Worm (Caenorhabditis elegans): ENCODE data around the gene col-81.

The col-81 gene

DNA sequence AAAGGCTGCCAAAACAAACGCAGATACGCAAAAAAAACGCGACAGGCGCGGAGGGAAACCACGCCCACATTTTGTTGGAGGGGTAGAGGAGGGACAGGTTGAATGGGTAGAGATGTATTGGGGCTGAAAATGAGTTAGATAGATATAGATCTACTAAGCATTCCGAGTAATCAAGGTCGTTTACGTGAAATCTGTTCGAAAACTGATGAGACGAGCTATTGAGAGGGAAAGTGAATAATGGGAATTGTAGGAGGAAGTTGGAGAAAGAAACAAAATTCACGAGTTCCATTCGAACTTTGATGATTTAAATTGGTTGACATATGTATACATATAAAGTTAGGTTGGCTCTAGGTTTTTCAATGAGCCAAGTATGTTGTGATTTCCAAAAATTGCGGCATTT is 3.3 kb upstream of the col-81 start:
- TF ChIP-seq tab-1 (GFP tag; IDR thresholded peaks at IDR 0.05) (no peak), klf-2 (GFP tag; conservative IDR thresholded peaks at IDR 0.05) (no peak), flt-1 (GFP tag; IDR thresholded peaks at IDR 0.05) (no peak), med-1 (GFP tag; optimal IDR thresholded peaks at IDR 0.05; ENCODE audit: insufficient read depth) (no peak), ref-1 (GFP tag; conservative IDR thresholded peaks at IDR 0.05) (no peak), ztf-23 (GFP tag; IDR thresholded peaks at IDR 0.05) (no peak), ztf-29 (GFP tag; IDR thresholded peaks at IDR 0.05) (no peak), T22C8.4 (GFP tag; IDR thresholded peaks at IDR 0.05) (no peak), cog-1 (tag; optimal IDR thresholded peaks at IDR 0.05) (no peak)

DNA sequence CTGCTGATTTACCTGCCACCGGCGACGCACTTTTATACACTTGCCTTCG is 3.1 kb upstream of the col-81 start, which contains the start of gene ram-2:
ram-2 (minus strand) TSS at position 47 of the 49 bp plus-strand sequence.
- TF ChIP-seq T22C8.4 (GFP tag; IDR thresholded peaks at IDR 0.05) (no peak), flt-1 (GFP tag; IDR thresholded peaks at IDR 0.05) (no peak), ref-1 (GFP tag; conservative IDR thresholded peaks at IDR 0.05) (no peak), klf-2 (GFP tag; conservative IDR thresholded peaks at IDR 0.05) (no peak), tab-1 (GFP tag; IDR thresholded peaks at IDR 0.05) (no peak), ztf-29 (GFP tag; IDR thresholded peaks at IDR 0.05) (no peak), cog-1 (tag; optimal IDR thresholded peaks at IDR 0.05) (no peak), med-1 (GFP tag; optimal IDR thresholded peaks at IDR 0.05; ENCODE audit: insufficient read depth) (no peak), ztf-23 (GFP tag; IDR thresholded peaks at IDR 0.05) (no peak)

DNA sequence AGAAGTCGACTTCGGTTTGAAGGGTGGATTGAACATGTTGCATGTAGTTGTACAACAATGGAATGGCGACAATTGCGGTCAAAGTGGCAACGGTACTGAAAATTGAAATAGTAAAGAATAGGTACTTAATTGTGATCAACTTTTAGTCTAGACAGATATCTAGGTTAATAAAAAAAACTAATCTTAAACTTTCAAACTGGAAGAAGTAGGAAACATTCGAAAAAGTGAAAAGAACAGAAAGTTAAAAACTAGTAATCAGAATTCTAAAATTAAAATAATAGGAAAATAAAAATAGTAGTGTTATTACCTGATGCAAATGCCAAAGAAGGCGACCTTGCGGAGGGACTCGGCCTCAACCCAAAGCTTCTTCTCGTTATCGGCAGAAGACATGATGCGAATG is 2.9 kb upstream of the col-81 start:
- TF ChIP-seq klf-2 (GFP tag; conservative IDR thresholded peaks at IDR 0.05) (no peak), ref-1 (GFP tag; conservative IDR thresholded peaks at IDR 0.05) (no peak), flt-1 (GFP tag; IDR thresholded peaks at IDR 0.05) (no peak), T22C8.4 (GFP tag; IDR thresholded peaks at IDR 0.05) (no peak), tab-1 (GFP tag; IDR thresholded peaks at IDR 0.05) (no peak), cog-1 (tag; optimal IDR thresholded peaks at IDR 0.05) (no peak), ztf-29 (GFP tag; IDR thresholded peaks at IDR 0.05) (no peak), med-1 (GFP tag; optimal IDR thresholded peaks at IDR 0.05; ENCODE audit: insufficient read depth) (no peak), ztf-23 (GFP tag; IDR thresholded peaks at IDR 0.05) (no peak)

DNA sequence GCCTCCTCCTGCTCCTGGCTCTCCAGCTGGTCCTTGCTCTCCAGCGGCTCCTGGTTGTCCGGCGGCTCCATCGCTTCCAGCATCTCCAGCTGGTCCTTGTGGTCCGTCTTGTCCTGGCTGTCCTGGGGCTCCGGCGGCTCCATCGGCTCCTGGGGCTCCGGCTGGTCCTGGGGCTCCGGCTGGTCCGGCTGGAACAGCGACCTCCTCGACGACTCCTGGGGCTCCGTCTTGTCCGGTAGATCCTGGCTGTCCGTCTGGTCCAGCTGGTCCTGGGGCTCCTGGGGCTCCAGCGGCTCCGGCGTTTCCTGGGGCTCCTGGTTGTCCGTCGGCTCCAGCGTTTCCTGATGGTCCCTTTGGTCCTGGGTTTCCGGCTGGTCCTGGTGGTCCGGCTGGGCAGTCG is 2.2 kb upstream of the col-81 start:
- no peak for TF ChIP-seq ref-1 (GFP tag; conservative IDR thresholded peaks at IDR 0.05)

DNA sequence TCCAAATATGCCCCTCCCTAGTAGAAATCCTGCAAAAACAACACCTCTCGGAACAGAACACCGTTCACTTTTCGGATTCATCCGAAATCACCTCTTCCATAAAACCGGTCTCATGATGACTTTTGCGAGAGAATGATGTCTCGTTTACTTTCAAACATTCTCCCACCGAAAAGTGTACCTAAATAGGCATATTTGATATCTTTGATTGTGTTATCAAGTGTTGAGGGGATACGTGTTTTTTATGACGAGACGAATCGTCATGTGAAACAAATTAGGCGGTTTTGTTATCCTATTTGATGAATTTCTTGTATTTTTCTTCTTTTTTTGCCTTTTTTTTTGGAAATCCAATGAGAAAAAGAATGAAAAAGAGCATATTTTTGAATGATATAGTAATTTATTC is 1.6 kb upstream of the col-81 start:
- TF ChIP-seq flt-1 (GFP tag; IDR thresholded peaks at IDR 0.05): no peak
- TF ChIP-seq ref-1 (GFP tag; conservative IDR thresholded peaks at IDR 0.05): no peak
- TF ChIP-seq cog-1 (tag; optimal IDR thresholded peaks at IDR 0.05): no peak
- no peak for TF ChIP-seq tab-1 (GFP tag; IDR thresholded peaks at IDR 0.05)
- no peak for TF ChIP-seq ztf-29 (GFP tag; IDR thresholded peaks at IDR 0.05)
- TF ChIP-seq T22C8.4 (GFP tag; IDR thresholded peaks at IDR 0.05): no peak
- TF ChIP-seq ztf-23 (GFP tag; IDR thresholded peaks at IDR 0.05): no peak
- no peak for TF ChIP-seq med-1 (GFP tag; optimal IDR thresholded peaks at IDR 0.05; ENCODE audit: insufficient read depth)
- TF ChIP-seq klf-2 (GFP tag; conservative IDR thresholded peaks at IDR 0.05): no peak

DNA sequence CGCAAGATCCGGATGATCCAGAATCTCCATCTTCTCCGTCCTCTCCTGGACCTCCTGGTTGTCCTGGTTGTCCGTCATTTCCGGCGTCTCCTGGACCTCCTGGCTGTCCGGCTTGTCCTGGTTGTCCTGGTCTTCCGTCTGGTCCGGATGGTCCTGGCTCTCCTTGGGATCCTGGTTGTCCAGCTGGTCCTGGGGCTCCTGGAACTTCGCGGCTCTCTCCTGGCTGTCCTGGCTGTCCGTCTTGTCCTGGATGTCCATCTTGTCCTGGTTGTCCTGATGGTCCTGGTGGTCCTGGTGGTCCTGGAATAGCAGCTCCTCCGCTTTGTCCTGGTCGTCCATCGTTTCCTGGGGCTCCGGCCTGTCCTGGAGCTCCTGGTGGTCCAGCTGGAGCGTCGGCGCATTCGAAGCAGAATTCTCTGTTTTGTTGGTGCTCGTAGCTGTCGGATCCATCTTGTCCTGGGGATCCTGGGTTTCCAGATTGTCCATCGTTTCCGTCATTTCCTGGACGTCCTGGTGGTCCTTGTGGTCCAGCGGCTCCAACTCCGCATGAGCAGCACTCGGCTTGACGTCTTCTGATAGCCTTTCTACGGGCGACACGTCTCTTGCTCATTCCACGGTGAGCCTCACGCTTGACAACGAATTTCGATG is 911 bp downstream of the col-81 start:
- peak; percentile 66; the same call in 1 of the 2 replicates for TF ChIP-seq ztf-23 (GFP tag; IDR thresholded peaks at IDR 0.05)
- TF ChIP-seq klf-2 (GFP tag; conservative IDR thresholded peaks at IDR 0.05): no peak
- 0 out of 2 replicates have a peak, but pooled peaks have one; percentile 35 for TF ChIP-seq tab-1 (GFP tag; IDR thresholded peaks at IDR 0.05)
- TF ChIP-seq flt-1 (GFP tag; IDR thresholded peaks at IDR 0.05): 0 out of 2 replicates have a peak, but pooled peaks have one; percentile 5

DNA sequence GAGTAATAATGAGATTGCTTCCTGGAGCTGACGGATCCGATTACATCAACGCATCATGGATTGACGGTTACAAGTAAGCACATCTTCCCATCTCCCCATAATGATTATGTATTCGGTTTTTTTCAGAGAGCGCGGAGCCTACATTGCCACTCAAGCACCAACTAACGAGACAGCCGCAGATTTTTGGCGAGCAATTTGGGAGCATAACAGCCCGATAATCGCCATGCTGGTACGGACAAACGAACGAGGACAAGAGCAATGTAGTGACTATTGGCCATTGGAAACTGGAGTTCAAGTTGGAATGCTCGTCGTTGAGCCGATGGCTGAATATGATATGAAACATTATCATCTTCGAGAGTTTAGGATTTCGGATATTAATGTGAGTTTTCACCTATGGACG is 2.7 kb downstream of the col-81 start:
- TF ChIP-seq flt-1 (GFP tag; IDR thresholded peaks at IDR 0.05) (no peak), cog-1 (tag; optimal IDR thresholded peaks at IDR 0.05) (no peak), ztf-29 (GFP tag; IDR thresholded peaks at IDR 0.05) (no peak), klf-2 (GFP tag; conservative IDR thresholded peaks at IDR 0.05) (no peak), ztf-23 (GFP tag; IDR thresholded peaks at IDR 0.05) (no peak), med-1 (GFP tag; optimal IDR thresholded peaks at IDR 0.05; ENCODE audit: insufficient read depth) (no peak), ref-1 (GFP tag; conservative IDR thresholded peaks at IDR 0.05) (no peak)

DNA sequence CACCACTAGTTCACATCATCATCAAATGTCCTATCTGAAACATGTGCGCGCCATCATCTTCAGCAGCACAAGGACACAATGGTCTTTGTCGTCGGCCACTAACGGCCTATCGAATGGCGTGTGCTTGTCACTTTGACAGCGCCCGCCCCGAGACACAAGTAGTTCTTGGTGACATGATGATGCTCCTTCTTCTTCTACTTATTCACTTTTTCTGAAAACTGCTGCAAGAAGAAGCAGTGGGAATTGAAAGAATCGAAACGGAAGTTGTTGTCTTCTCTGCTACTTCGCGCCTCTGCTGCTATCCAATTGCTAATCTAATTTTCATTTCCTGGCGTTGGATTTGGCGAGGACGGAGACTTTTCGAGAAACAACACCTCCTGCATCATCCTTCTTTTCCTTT is 9.2 kb downstream of the col-81 start:
- TF ChIP-seq cog-1 (tag; optimal IDR thresholded peaks at IDR 0.05) (no peak), klf-2 (GFP tag; conservative IDR thresholded peaks at IDR 0.05) (no peak), tab-1 (GFP tag; IDR thresholded peaks at IDR 0.05) (no peak), flt-1 (GFP tag; IDR thresholded peaks at IDR 0.05) (no peak)

DNA sequence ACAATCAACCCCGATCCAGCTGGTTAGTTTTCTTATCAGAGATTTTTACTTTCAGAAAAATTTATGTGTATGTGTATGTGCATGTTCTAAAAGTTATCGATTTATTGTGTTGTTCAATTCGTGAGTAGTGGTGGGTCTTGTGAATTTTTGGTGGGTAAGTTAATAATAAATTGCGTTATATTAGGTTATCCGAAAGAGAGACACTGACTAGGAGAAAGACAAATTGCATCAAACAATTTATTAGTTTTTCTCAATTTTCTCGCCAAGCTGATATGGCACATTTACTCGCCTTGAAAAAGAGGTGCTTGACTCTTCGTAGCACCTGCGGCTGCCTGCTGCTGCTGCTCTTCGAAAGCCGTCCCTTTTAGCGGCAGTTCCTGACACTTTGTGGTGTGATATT is 14.5 kb downstream of the col-81 start:
- no peak for TF ChIP-seq ref-1 (GFP tag; conservative IDR thresholded peaks at IDR 0.05)
- no peak for TF ChIP-seq tab-1 (GFP tag; IDR thresholded peaks at IDR 0.05)
- no peak for TF ChIP-seq klf-2 (GFP tag; conservative IDR thresholded peaks at IDR 0.05)
- TF ChIP-seq ztf-29 (GFP tag; IDR thresholded peaks at IDR 0.05): no peak
- no peak for TF ChIP-seq ztf-23 (GFP tag; IDR thresholded peaks at IDR 0.05)
- TF ChIP-seq T22C8.4 (GFP tag; IDR thresholded peaks at IDR 0.05): no peak
- TF ChIP-seq med-1 (GFP tag; optimal IDR thresholded peaks at IDR 0.05; ENCODE audit: insufficient read depth): no peak
- TF ChIP-seq cog-1 (tag; optimal IDR thresholded peaks at IDR 0.05): no peak
- TF ChIP-seq flt-1 (GFP tag; IDR thresholded peaks at IDR 0.05): no peak

DNA sequence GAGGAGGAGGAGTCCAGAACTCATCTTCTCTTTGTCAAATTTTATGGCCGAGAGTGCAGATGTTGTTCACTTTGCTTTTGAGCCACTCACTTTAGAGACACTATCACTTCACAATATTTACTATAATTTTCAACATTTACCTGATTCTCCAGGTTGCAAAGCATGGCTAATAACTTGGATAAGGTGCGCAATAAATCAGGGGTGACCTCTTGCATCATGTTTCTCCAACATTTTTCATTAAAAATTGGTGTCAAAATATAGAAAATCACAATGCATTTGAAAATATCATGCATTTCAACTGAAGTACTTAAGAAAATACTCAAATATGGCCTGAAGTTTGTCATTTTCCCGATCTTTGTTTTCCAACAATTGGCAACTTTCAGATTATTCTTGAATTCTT is 18.0 kb downstream of the col-81 start:
- TF ChIP-seq cog-1 (tag; optimal IDR thresholded peaks at IDR 0.05): no peak
- TF ChIP-seq T22C8.4 (GFP tag; IDR thresholded peaks at IDR 0.05): no peak
- TF ChIP-seq klf-2 (GFP tag; conservative IDR thresholded peaks at IDR 0.05): no peak
- TF ChIP-seq ztf-29 (GFP tag; IDR thresholded peaks at IDR 0.05): no peak
- TF ChIP-seq ztf-23 (GFP tag; IDR thresholded peaks at IDR 0.05): no peak
- no peak for TF ChIP-seq tab-1 (GFP tag; IDR thresholded peaks at IDR 0.05)
- TF ChIP-seq med-1 (GFP tag; optimal IDR thresholded peaks at IDR 0.05; ENCODE audit: insufficient read depth): no peak
- no peak for TF ChIP-seq flt-1 (GFP tag; IDR thresholded peaks at IDR 0.05)

All from whole organism, midembryonic.